Fruit fly (Drosophila melanogaster) whole organism, adult: Measurements from ENCODE around the gene anox.

ENCODE experiments used
- CG7101 ChIP-seq: fragments of 200-800 bp; sonication (Bioruptor generic); optimal IDR thresholded peaks from 2 replicates; lab custom pipeline; 2018; ENCODE audit warnings: missing biosample characterization, mild to moderate bottlenecking, missing genetic modification characterization, moderate library complexity
- Hr96 ChIP-seq: fragments of 200-800 bp; sonication (Bioruptor generic); optimal IDR thresholded peaks from 2 replicates; lab custom pipeline; 2016; ENCODE audit warnings: missing biosample characterization, missing genetic modification characterization
- kay ChIP-seq: fragments of 200-800 bp; sonication (Bioruptor generic); peaks from one replicate; lab custom pipeline; 2016; ENCODE audit warnings: missing biosample characterization, missing genetic modification characterization, borderline replicate concordance
- pad ChIP-seq: fragments of 200-800 bp; sonication (Bioruptor generic); optimal IDR thresholded peaks from 3 replicates; lab custom pipeline; 2017; ENCODE audit warnings: missing biosample characterization, missing genetic modification characterization, mild to moderate bottlenecking, moderate library complexity, missing genetic modification reagents

- peak; percentile 74 for TF ChIP-seq pad (GFP tag; lab: Kevin White, UChicago)
- TF ChIP-seq kay (GFP tag; lab: Kevin White, UChicago), result no peak
- peak; percentile 87 for TF ChIP-seq Hr96 (GFP tag; lab: Kevin White, UChicago)
- TF ChIP-seq CG7101, result peak; percentile 82
Observed at dm6 chrX:21339476-21339931, 20.4 kb upstream of the anox start, which contains the start of the genes tty and fliI.
